Worm (Caenorhabditis elegans) whole organism, L4 larva: ENCODE results near the gene K07F5.6.

Experiments used
- Y5F2A.4 ChIP-seq: fragments of 200-800 bp; sonication (Bioruptor generic); optimal IDR thresholded peaks from 2 replicates; lab custom pipeline; 2018; ENCODE audit warnings: mild to moderate bottlenecking, missing genetic modification characterization, missing compliant biosample characterization
- pqm-1 ChIP-seq: sonication (generic microtip); optimal IDR thresholded peaks from 2 replicates; lab custom pipeline; 2017; ENCODE audit warnings: missing biosample characterization, missing genetic modification characterization

- TF ChIP-seq pqm-1 (tag; lab: Kevin White, UChicago): no peak
- TF ChIP-seq Y5F2A.4 (GFP tag; lab: Kevin White, UChicago): no peak
Measured at ce11 chrIV:9821621-9822020, 24.9 kb downstream of the K07F5.6 start, which contains the start of gene col-123.
